Fruit fly (Drosophila melanogaster) whole organism, embryonic: ENCODE results near the gene THADA.
A peak's percentile ranks its signal among the peaks of the same experiment; 100 is the strongest.

Experiments used
- ATbp ChIP-seq: fragments of 200-800 bp; sonication (Bioruptor generic); optimal IDR thresholded peaks from 2 replicates; lab custom pipeline; 2017; ENCODE audit warnings: missing biosample characterization, mild to moderate bottlenecking, missing genetic modification characterization, missing genetic modification reagents
- CG10462 ChIP-seq: fragments of 200-800 bp; sonication (Bioruptor generic); optimal IDR thresholded peaks from 2 replicates; lab custom pipeline; 2016; ENCODE audit warnings: missing biosample characterization, missing genetic modification characterization
- CG12104 ChIP-seq: fragments of 200-800 bp; sonication (Bioruptor generic); optimal IDR thresholded peaks from 3 replicates; lab custom pipeline; 2016; ENCODE audit warnings: missing biosample characterization, missing genetic modification characterization
- CG12155 ChIP-seq: fragments of 200-800 bp; sonication (Bioruptor generic); optimal IDR thresholded peaks from 3 replicates; lab custom pipeline; 2016; ENCODE audit warnings: missing biosample characterization, missing genetic modification characterization
- CG14860 ChIP-seq: fragments of 200-800 bp; sonication (Bioruptor generic); IDR thresholded peaks from 3 replicates; pipeline ENCODE4 v1.3.6; 2022; ENCODE audit warnings: missing biosample characterization, missing genetic modification characterization; ENCODE audit not compliant: partially characterized antibody
- CG15269 ChIP-seq: fragments of 200-800 bp; sonication (Bioruptor generic); optimal IDR thresholded peaks from 2 replicates; lab custom pipeline; 2018; ENCODE audit warnings: missing biosample characterization, mild to moderate bottlenecking, missing genetic modification characterization, moderate library complexity
- CG1647 ChIP-seq: fragments of 200-800 bp; sonication (Bioruptor generic); optimal IDR thresholded peaks from 3 replicates; lab custom pipeline; 2016; ENCODE audit warnings: missing biosample characterization, missing genetic modification characterization
- CG17829 ChIP-seq: fragments of 200-800 bp; optimal IDR thresholded peaks from 2 replicates; lab custom pipeline; 2019; ENCODE audit warnings: missing biosample characterization, mild to moderate bottlenecking, missing genetic modification characterization, moderate library complexity
- CG17912 ChIP-seq: fragments of 200-800 bp; sonication (Bioruptor generic); optimal IDR thresholded peaks from 2 replicates; lab custom pipeline; 2018; ENCODE audit warnings: missing biosample characterization, mild to moderate bottlenecking, missing genetic modification characterization
- CG2199 ChIP-seq: fragments of 200-800 bp; sonication (Bioruptor generic); IDR thresholded peaks from 3 replicates; pipeline ENCODE4 v1.3.6; 2022; ENCODE audit warnings: missing biosample characterization, missing genetic modification characterization
- CG2202 ChIP-seq: fragments of 200-800 bp; sonication (Bioruptor generic); optimal IDR thresholded peaks from 2 replicates; lab custom pipeline; 2018; ENCODE audit warnings: missing biosample characterization, mild to moderate bottlenecking, missing genetic modification characterization
- CG2889 ChIP-seq: fragments of 200-800 bp; sonication (Bioruptor generic); IDR thresholded peaks from 3 replicates; pipeline ENCODE4 v1.3.6; 2022; ENCODE audit warnings: missing biosample characterization, missing genetic modification characterization
- CG31441 ChIP-seq: fragments of 200-800 bp; sonication (Bioruptor generic); IDR thresholded peaks from 2 replicates; pipeline ENCODE4 v1.3.6; 2022; ENCODE audit warnings: missing biosample characterization, missing genetic modification characterization
- CG34422 ChIP-seq: fragments of 200-800 bp; sonication (Bioruptor generic); IDR thresholded peaks from 3 replicates; pipeline ENCODE4 v1.3.6; 2022; ENCODE audit warnings: missing biosample characterization, missing genetic modification characterization
- CG4328 ChIP-seq: fragments of 200-800 bp; sonication (Bioruptor generic); optimal IDR thresholded peaks from 3 replicates; lab custom pipeline; 2017; ENCODE audit warnings: missing biosample characterization, missing genetic modification reagents, missing genetic modification characterization
- CG4404 ChIP-seq: fragments of 200-800 bp; sonication (Bioruptor generic); IDR thresholded peaks from 2 replicates; pipeline ENCODE4 v1.3.6; 2022; ENCODE audit warnings: missing biosample characterization, missing genetic modification characterization
- CG4707 ChIP-seq: fragments of 200-800 bp; sonication (Bioruptor generic); optimal IDR thresholded peaks from 2 replicates; lab custom pipeline; 2018; ENCODE audit warnings: missing biosample characterization, mild to moderate bottlenecking, missing genetic modification characterization, moderate library complexity
- CG6175 ChIP-seq: fragments of 200-800 bp; sonication (Bioruptor generic); IDR thresholded peaks from 3 replicates; pipeline ENCODE4 v1.3.6; 2022; ENCODE audit warnings: missing biosample characterization, missing genetic modification characterization
- CG6765 ChIP-seq: fragments of 200-800 bp; sonication (Bioruptor generic); optimal IDR thresholded peaks from 3 replicates; lab custom pipeline; 2017; ENCODE audit warnings: missing biosample characterization, mild to moderate bottlenecking, missing genetic modification characterization
- CG7357 ChIP-seq: fragments of 200-800 bp; sonication (Bioruptor generic); IDR thresholded peaks from 3 replicates; pipeline ENCODE4 v1.3.6; 2022; ENCODE audit warnings: missing biosample characterization, missing genetic modification characterization
- CG7786 ChIP-seq: fragments of 200-800 bp; sonication (Bioruptor generic); optimal IDR thresholded peaks from 2 replicates; lab custom pipeline; 2016; ENCODE audit warnings: missing biosample characterization, missing genetic modification characterization
- Doc3 ChIP-seq: fragments of 200-800 bp; sonication (Bioruptor generic); IDR thresholded peaks from 3 replicates; pipeline ENCODE4 v1.3.6; 2022; ENCODE audit warnings: missing biosample characterization, missing genetic modification characterization; ENCODE audit not compliant: partially characterized antibody
- Ets65A ChIP-seq: fragments of 200-800 bp; sonication (Bioruptor generic); peaks from one replicate; lab custom pipeline; 2016; ENCODE audit warnings: missing biosample characterization, missing genetic modification characterization
- GATAe ChIP-seq: fragments of 200-800 bp; sonication (Bioruptor generic); conservative IDR thresholded peaks from 2 replicates; pipeline ENCODE4 v1.3.6; 2022; ENCODE audit warnings: missing biosample characterization, missing genetic modification characterization
- Gug ChIP-seq: fragments of 200-800 bp; sonication (Bioruptor generic); IDR thresholded peaks from 4 replicates; pipeline ENCODE4 v1.3.6; 2022; ENCODE audit warnings: missing biosample characterization, missing genetic modification characterization
- H2.0 ChIP-seq: fragments of 200-800 bp; sonication (Bioruptor generic); IDR thresholded peaks from 2 replicates; pipeline ENCODE4 v1.3.6; 2022; ENCODE audit warnings: missing biosample characterization, missing genetic modification characterization
- HHEX ChIP-seq: fragments of 200-800 bp; sonication (Bioruptor generic); optimal IDR thresholded peaks from 3 replicates; lab custom pipeline; 2017; ENCODE audit warnings: missing biosample characterization, mild to moderate bottlenecking, missing genetic modification characterization, missing genetic modification reagents
- HLHmδ ChIP-seq: fragments of 200-800 bp; sonication (Bioruptor generic); optimal IDR thresholded peaks from 2 replicates; lab custom pipeline; 2018; ENCODE audit warnings: missing biosample characterization, mild to moderate bottlenecking, missing genetic modification characterization, moderate library complexity
- Hsf ChIP-seq: fragments of 200-800 bp; sonication (Bioruptor generic); optimal IDR thresholded peaks from 3 replicates; lab custom pipeline; 2016; ENCODE audit warnings: missing biosample characterization, missing genetic modification characterization
- Mes4 ChIP-seq: fragments of 200-800 bp; sonication (Bioruptor generic); optimal IDR thresholded peaks from 2 replicates; lab custom pipeline; 2016; ENCODE audit warnings: missing biosample characterization, missing genetic modification characterization
- Rx ChIP-seq: fragments of 200-800 bp; sonication (Bioruptor generic); IDR thresholded peaks from 2 replicates; pipeline ENCODE4 v1.3.6; 2022; ENCODE audit warnings: missing biosample characterization, missing genetic modification characterization
- Sox102F ChIP-seq: fragments of 200-800 bp; sonication (Bioruptor generic); optimal IDR thresholded peaks from 2 replicates; lab custom pipeline; 2018; ENCODE audit warnings: missing biosample characterization, mild to moderate bottlenecking, missing genetic modification characterization, moderate library complexity
- Stat92E ChIP-seq, 3 experiments: fragments of >200 bp in 2 of 3; fragments of 200-800 bp in 1 of 3; sonication (Bioruptor generic) in 1 of 3; optimal IDR thresholded peaks; 2 replicates each; lab custom pipeline; 2017 to 2019; ENCODE audit warnings: missing biosample characterization in 3 of 3, missing genetic modification characterization in 3 of 3, mild to moderate bottlenecking in 1 of 3, moderate library complexity in 1 of 3
- YL-1 ChIP-seq: fragments of 200-800 bp; sonication (Bioruptor generic); optimal IDR thresholded peaks from 3 replicates; lab custom pipeline; 2017; ENCODE audit warnings: missing biosample characterization, mild to moderate bottlenecking, missing genetic modification characterization
- al ChIP-seq: fragments of 200-800 bp; sonication (Bioruptor generic); IDR thresholded peaks from 2 replicates; pipeline ENCODE4 v1.3.6; 2022; ENCODE audit warnings: missing biosample characterization, missing genetic modification characterization
- ash1 ChIP-seq: fragments of 200-800 bp; sonication (Bioruptor generic); optimal IDR thresholded peaks from 2 replicates; lab custom pipeline; 2018; ENCODE audit warnings: missing biosample characterization, mild to moderate bottlenecking, missing genetic modification characterization
- bigmax ChIP-seq: fragments of 200-800 bp; sonication (Bioruptor generic); optimal IDR thresholded peaks from 2 replicates; lab custom pipeline; 2018; ENCODE audit warnings: missing biosample characterization, mild to moderate bottlenecking, missing genetic modification characterization
- cato ChIP-seq: fragments of 200-800 bp; sonication (Bioruptor generic); optimal IDR thresholded peaks from 2 replicates; lab custom pipeline; 2016; ENCODE audit warnings: missing biosample characterization, missing genetic modification characterization, borderline replicate concordance
- chif ChIP-seq, 2 experiments: fragments of 200-800 bp; sonication (Bioruptor generic); optimal IDR thresholded peaks; 3 replicates each; lab custom pipeline; 2016; ENCODE audit warnings: missing biosample characterization in 2 of 2, missing genetic modification characterization in 2 of 2
- disco-r ChIP-seq: fragments of 200-800 bp; sonication (Bioruptor generic); optimal IDR thresholded peaks from 2 replicates; lab custom pipeline; 2016; ENCODE audit warnings: missing biosample characterization, missing genetic modification characterization
- grn ChIP-seq: fragments of 200-800 bp; sonication (Bioruptor generic); optimal IDR thresholded peaks from 3 replicates; lab custom pipeline; 2017; ENCODE audit warnings: missing biosample characterization, missing genetic modification characterization
- h ChIP-seq: fragments of >200 bp; optimal IDR thresholded peaks from 2 replicates; lab custom pipeline; 2017
- hbn ChIP-seq: fragments of 200-800 bp; sonication (Bioruptor generic); IDR thresholded peaks from 2 replicates; pipeline ENCODE4 v1.3.6; 2022; ENCODE audit warnings: missing biosample characterization, missing genetic modification characterization; ENCODE audit not compliant: partially characterized antibody
- lbe ChIP-seq: fragments of 200-800 bp; sonication (Bioruptor generic); optimal IDR thresholded peaks from 2 replicates; lab custom pipeline; 2016; ENCODE audit warnings: missing biosample characterization, mild to moderate bottlenecking, missing genetic modification characterization
- oc ChIP-seq: fragments of 200-800 bp; sonication (Bioruptor generic); optimal IDR thresholded peaks from 2 replicates; lab custom pipeline; 2018; ENCODE audit warnings: missing biosample characterization, mild to moderate bottlenecking, missing genetic modification characterization, moderate library complexity
- org-1 ChIP-seq: fragments of 200-800 bp; sonication (Bioruptor generic); optimal IDR thresholded peaks from 2 replicates; lab custom pipeline; 2017; ENCODE audit warnings: missing biosample characterization, missing genetic modification characterization
- salm ChIP-seq: fragments of 200-800 bp; sonication (Bioruptor generic); optimal IDR thresholded peaks from 2 replicates; lab custom pipeline; 2018; ENCODE audit warnings: missing biosample characterization, mild to moderate bottlenecking, missing genetic modification characterization
- sens-2 ChIP-seq: fragments of 200-800 bp; sonication (Bioruptor generic); IDR thresholded peaks from 2 replicates; pipeline ENCODE4 v1.3.6; 2022; ENCODE audit warnings: missing biosample characterization, missing genetic modification characterization
- tll ChIP-seq, 2 experiments: fragments of 200-800 bp in 1 of 2; fragments of >200 bp in 1 of 2; sonication (Bioruptor generic) in 1 of 2; optimal IDR thresholded peaks; 2 replicates each; lab custom pipeline; 2017 to 2019; ENCODE audit warnings: missing biosample characterization in 2 of 2, missing genetic modification characterization in 2 of 2, mild to moderate bottlenecking in 1 of 2, moderate library complexity in 1 of 2
- zf30C ChIP-seq: fragments of 200-800 bp; sonication (Bioruptor generic); optimal IDR thresholded peaks from 3 replicates; lab custom pipeline; 2018; ENCODE audit warnings: missing biosample characterization, mild to moderate bottlenecking, missing genetic modification characterization

The THADA gene

dm6 chrX:19889128-19889756 is 23.9 kb upstream of the THADA start (continued):
- peak; percentile 36 for TF ChIP-seq salm (tag; lab: Kevin White, UChicago)
- peak; percentile 83 for TF ChIP-seq H2.0 (GFP tag; lab: Robert Waterston, UW)
- TF ChIP-seq lbe = peak; percentile 45
- TF ChIP-seq Doc3 (GFP tag; lab: Robert Waterston, UW) = no peak
- peak; percentile 82 for TF ChIP-seq Gug (GFP tag; lab: Robert Waterston, UW)
- peak; percentile 94 for TF ChIP-seq zf30C (GFP tag; lab: Kevin White, UChicago)
- peak; percentile 89 to 91 for TF ChIP-seq chif (GFP tag; optimal IDR thresholded peaks at IDR 0.05; lab: Kevin White, UChicago)
- peak; percentile 55; the same call in 1 of the 3 replicates for TF ChIP-seq CG6175
- TF ChIP-seq grn = no peak
- TF ChIP-seq CG12104 (GFP tag; lab: Kevin White, UChicago) = peak; percentile 59
- peak; percentile 85 for TF ChIP-seq CG17829 (tag; lab: Kevin White, UChicago)
- peak; percentile 92 for TF ChIP-seq CG4404 (GFP tag; lab: Robert Waterston, UW)
- TF ChIP-seq h (lab: Kevin White, UChicago) = no peak
- TF ChIP-seq GATAe = no peak; the same call in 1 of the 2 replicates
- TF ChIP-seq HLHmδ (GFP tag; lab: Kevin White, UChicago) = no peak
- peak; percentile 75 for TF ChIP-seq CG2889 (GFP tag; lab: Robert Waterston, UW)
- peak; percentile 55 for TF ChIP-seq cato (GFP tag; lab: Kevin White, UChicago)
- TF ChIP-seq CG2199 (GFP tag; lab: Robert Waterston, UW) = peak; percentile 37; the same call in 1 of the 3 replicates
- TF ChIP-seq CG1647 (GFP tag; lab: Kevin White, UChicago) = peak; percentile 74
- TF ChIP-seq HHEX = peak; percentile 81
- TF ChIP-seq disco-r (GFP tag; lab: Kevin White, UChicago) = peak; percentile 68
- TF ChIP-seq CG4328 = peak; percentile 12
- peak; percentile 76 for TF ChIP-seq Rx
- TF ChIP-seq CG2202 (tag; lab: Kevin White, UChicago) = peak; percentile 75
- peak; percentile 84 for TF ChIP-seq org-1
- peak; percentile 81 for TF ChIP-seq Sox102F
- TF ChIP-seq Hsf (GFP tag; lab: Kevin White, UChicago) = peak; percentile 89
- peak; percentile 21 for TF ChIP-seq YL-1 (GFP tag; lab: Kevin White, UChicago)
- TF ChIP-seq CG7357 (GFP tag; lab: Robert Waterston, UW) = peak; percentile 57; the same call in 1 of the 3 replicates
- TF ChIP-seq CG4707 = peak; percentile 71
- no peak for TF ChIP-seq hbn (GFP tag; lab: Robert Waterston, UW)
- peak; percentile 75 for TF ChIP-seq sens-2 (GFP tag; lab: Robert Waterston, UW)
- peak; percentile 97 for TF ChIP-seq Ets65A
- TF ChIP-seq CG34422 (GFP tag; lab: Robert Waterston, UW) = peak; percentile 89
- peak; percentile 79 for TF ChIP-seq oc (tag; lab: Kevin White, UChicago)
- TF ChIP-seq CG10462 (GFP tag; lab: Kevin White, UChicago) = peak; percentile 58
- TF ChIP-seq bigmax (GFP tag; lab: Kevin White, UChicago) = no peak
- TF ChIP-seq CG15269 (tag; lab: Kevin White, UChicago) = peak; percentile 86
- TF ChIP-seq CG14860 = no peak
- peak; percentile 84 for TF ChIP-seq CG31441 (GFP tag; lab: Robert Waterston, UW)
- TF ChIP-seq al = peak; percentile 71
- peak; percentile 41 for TF ChIP-seq ash1
- TF ChIP-seq tll (GFP tag; optimal IDR thresholded peaks at IDR 0.05; lab: Kevin White, UChicago) = peak in 1 of 2 experiments; percentile 57
- TF ChIP-seq Mes4 = peak; percentile 68
- peak; percentile 40 for TF ChIP-seq CG6765 (GFP tag; lab: Kevin White, UChicago)
- peak; percentile 52 for TF ChIP-seq CG17912 (GFP tag; lab: Kevin White, UChicago)
- TF ChIP-seq CG12155 = peak; percentile 82
- peak; percentile 81 for TF ChIP-seq ATbp
- no peak for TF ChIP-seq Stat92E (GFP tag; optimal IDR thresholded peaks at IDR 0.05; lab: Kevin White, UChicago)
- TF ChIP-seq CG7786 (GFP tag; lab: Kevin White, UChicago) = peak; percentile 90
